Worm (Caenorhabditis elegans) whole organism, L4 larva: ENCODE measurements around the gene unc-2.

Experiments used
- D1046.2 ChIP-seq: fragments of 200-800 bp; sonication (Bioruptor generic); IDR thresholded peaks from 2 replicates; pipeline ENCODE4 v1.3.6; 2022; ENCODE audit warnings: missing genetic modification characterization, missing compliant biosample characterization
- F10B5.3 ChIP-seq: sonication (generic microtip); optimal IDR thresholded peaks from 2 replicates; lab custom pipeline; 2016; ENCODE audit warnings: mild to moderate bottlenecking, missing genetic modification characterization, missing compliant biosample characterization
- F26F4.8 ChIP-seq: fragments of 200-800 bp; sonication (Bioruptor generic); conservative IDR thresholded peaks from 2 replicates; pipeline ENCODE4 v1.3.6; 2022; ENCODE audit warnings: missing genetic modification characterization, missing compliant biosample characterization
- F37D6.2 ChIP-seq: sonication (generic microtip); optimal IDR thresholded peaks from 2 replicates; lab custom pipeline; 2016; ENCODE audit warnings: mild to moderate bottlenecking, missing genetic modification characterization, missing compliant biosample characterization
- F49E8.2 ChIP-seq: sonication (generic microtip); optimal IDR thresholded peaks from 2 replicates; lab custom pipeline; 2016; ENCODE audit warnings: missing compliant biosample characterization, mild to moderate bottlenecking, missing genetic modification characterization, borderline replicate concordance
- R02D3.7 ChIP-seq: fragments of 150-350 bp; sonication (generic microtip); optimal IDR thresholded peaks from 3 replicates; lab custom pipeline; 2014; ENCODE audit warnings: missing biosample characterization, missing genetic modification characterization
- T20F7.1 ChIP-seq: fragments of 200-800 bp; sonication (Bioruptor generic); optimal IDR thresholded peaks from 2 replicates; lab custom pipeline; 2018; ENCODE audit warnings: mild to moderate bottlenecking, missing genetic modification characterization, missing compliant biosample characterization
- T26A8.4 ChIP-seq: fragments of 200-800 bp; sonication (Bioruptor generic); IDR thresholded peaks from 2 replicates; pipeline ENCODE4 v1.3.6; 2022; ENCODE audit warnings: missing genetic modification characterization, missing compliant biosample characterization
- Y105C5A.15 ChIP-seq: fragments of 200-800 bp; sonication (Bioruptor generic); IDR thresholded peaks from 2 replicates; pipeline ENCODE4 v1.3.6; 2022; ENCODE audit warnings: missing genetic modification characterization, missing compliant biosample characterization
- Y75B8A.6 ChIP-seq: fragments of 200-800 bp; sonication (Bioruptor generic); IDR thresholded peaks from 2 replicates; pipeline ENCODE4 v1.3.6; 2022; ENCODE audit warnings: missing genetic modification reagents, missing genetic modification characterization, missing compliant biosample characterization
- ZK337.2 ChIP-seq: fragments of 200-800 bp; sonication (Bioruptor generic); IDR thresholded peaks from 2 replicates; pipeline ENCODE4 v1.3.6; 2022; ENCODE audit warnings: missing genetic modification reagents, missing genetic modification characterization, missing compliant biosample characterization
- ceh-20 ChIP-seq: fragments of 200-800 bp; sonication (Bioruptor generic); IDR thresholded peaks from 2 replicates; pipeline ENCODE4 v1.3.6; 2022; ENCODE audit warnings: missing genetic modification reagents, missing genetic modification characterization, missing compliant biosample characterization
- ceh-28 ChIP-seq: fragments of 150-350 bp; optimal IDR thresholded peaks from 2 replicates; lab custom pipeline; 2014; ENCODE audit warnings: missing biosample characterization, missing genetic modification reagents, missing genetic modification characterization
- ctbp-1 ChIP-seq: fragments of 200-800 bp; sonication (Bioruptor generic); IDR thresholded peaks from 2 replicates; pipeline ENCODE4 v1.3.6; 2022; ENCODE audit warnings: missing genetic modification reagents, missing genetic modification characterization, missing compliant biosample characterization
- daf-19 ChIP-seq: fragments of 200-800 bp; sonication (Bioruptor generic); conservative IDR thresholded peaks from 2 replicates; pipeline ENCODE4 v1.3.6; 2022; ENCODE audit warnings: missing genetic modification characterization, missing compliant biosample characterization
- dpl-1 ChIP-seq: fragments of 150-350 bp; optimal IDR thresholded peaks from 2 replicates; lab custom pipeline; 2014; ENCODE audit warnings: missing biosample characterization, missing genetic modification reagents, missing genetic modification characterization
- duxl-1 ChIP-seq: sonication (generic microtip); optimal IDR thresholded peaks from 2 replicates; lab custom pipeline; 2016; ENCODE audit warnings: mild to moderate bottlenecking, missing genetic modification characterization, moderate library complexity, missing compliant biosample characterization; ENCODE audit not compliant: poor library complexity
- fkh-10 ChIP-seq: fragments of 150-350 bp; optimal IDR thresholded peaks from 2 replicates; lab custom pipeline; 2014; ENCODE audit warnings: missing biosample characterization, missing genetic modification reagents, missing genetic modification characterization
- fos-1 ChIP-seq: fragments of 150-350 bp; optimal IDR thresholded peaks from 2 replicates; lab custom pipeline; 2014; ENCODE audit warnings: missing biosample characterization, missing genetic modification characterization
- hif-1 ChIP-seq, 2 experiments: sonication (generic microtip); optimal IDR thresholded peaks; 2 replicates each; lab custom pipeline; 2016 to 2017; ENCODE audit warnings: missing compliant biosample characterization in 2 of 2, missing genetic modification characterization in 2 of 2, missing genetic modification reagents in 2 of 2, missing genotype in 2 of 2, mild to moderate bottlenecking in 1 of 2
- lim-7 ChIP-seq: fragments of 200-800 bp; sonication (Bioruptor generic); IDR thresholded peaks from 2 replicates; pipeline ENCODE4 v1.3.6; 2022; ENCODE audit warnings: missing genetic modification characterization, missing compliant biosample characterization
- lin-1 ChIP-seq: fragments of 200-800 bp; sonication (Bioruptor generic); IDR thresholded peaks from 2 replicates; pipeline ENCODE4 v1.3.6; 2022; ENCODE audit warnings: missing genetic modification reagents, missing genetic modification characterization, missing compliant biosample characterization
- lin-13 ChIP-seq: fragments of 150-350 bp; optimal IDR thresholded peaks from 2 replicates; lab custom pipeline; 2014; ENCODE audit warnings: missing biosample characterization, missing genetic modification reagents, missing genetic modification characterization
- lin-29 ChIP-seq: fragments of 200-800 bp; sonication (Bioruptor generic); IDR thresholded peaks from 2 replicates; pipeline ENCODE4 v1.3.6; 2022; ENCODE audit warnings: missing genetic modification reagents, missing genetic modification characterization, missing compliant biosample characterization
- madf-5 ChIP-seq, 2 experiments: fragments of 200-800 bp; sonication (Bioruptor generic); IDR thresholded peaks; 2 replicates each; pipeline ENCODE4 v1.3.6; 2022; ENCODE audit warnings: missing compliant biosample characterization in 2 of 2, missing genetic modification characterization in 2 of 2
- madf-9 ChIP-seq: fragments of 200-800 bp; sonication (Bioruptor generic); conservative IDR thresholded peaks from 2 replicates; pipeline ENCODE4 v1.3.6; 2022; ENCODE audit warnings: missing genetic modification reagents, missing genetic modification characterization, missing compliant biosample characterization
- mdl-1 ChIP-seq, 2 experiments: fragments of 150-350 bp in 1 of 2; sonication (generic microtip) in 1 of 2; optimal IDR thresholded peaks; 2 replicates each; lab custom pipeline; 2014 to 2017; ENCODE audit warnings: missing biosample characterization in 2 of 2, missing genetic modification characterization in 2 of 2
- mdt-29 ChIP-seq: fragments of 200-800 bp; sonication (Bioruptor generic); IDR thresholded peaks from 2 replicates; pipeline ENCODE4 v1.3.6; 2022; ENCODE audit warnings: missing genetic modification reagents, missing genetic modification characterization, missing compliant biosample characterization
- mes-2 ChIP-seq: sonication (generic microtip); optimal IDR thresholded peaks from 2 replicates; lab custom pipeline; 2016; ENCODE audit warnings: missing genotype, mild to moderate bottlenecking, missing genetic modification characterization, missing compliant biosample characterization; ENCODE audit not compliant: poor library complexity, severe bottlenecking
- nhr-10 ChIP-seq: fragments of 150-350 bp; optimal IDR thresholded peaks from 2 replicates; lab custom pipeline; 2014; ENCODE audit warnings: missing biosample characterization, missing genetic modification characterization
- nhr-102 ChIP-seq: sonication (generic microtip); optimal IDR thresholded peaks from 2 replicates; lab custom pipeline; 2016; ENCODE audit warnings: mild to moderate bottlenecking, missing genetic modification characterization, moderate library complexity, missing compliant biosample characterization
- nhr-11 ChIP-seq: fragments of 150-350 bp; optimal IDR thresholded peaks from 2 replicates; lab custom pipeline; 2014; ENCODE audit warnings: missing biosample characterization, missing genetic modification characterization
- nhr-237 ChIP-seq: sonication (generic microtip); optimal IDR thresholded peaks from 2 replicates; lab custom pipeline; 2017; ENCODE audit warnings: missing biosample characterization, missing genetic modification characterization
- nhr-41 ChIP-seq: fragments of 200-800 bp; sonication (Bioruptor generic); IDR thresholded peaks from 2 replicates; pipeline ENCODE4 v1.3.6; 2022; ENCODE audit warnings: missing genetic modification reagents, missing genetic modification characterization, missing compliant biosample characterization
- nhr-42 ChIP-seq: fragments of 200-800 bp; sonication (Bioruptor generic); IDR thresholded peaks from 2 replicates; pipeline ENCODE4 v1.3.6; 2022; ENCODE audit warnings: missing genetic modification characterization, missing compliant biosample characterization
- nhr-48 ChIP-seq: sonication (generic microtip); optimal IDR thresholded peaks from 2 replicates; lab custom pipeline; 2016; ENCODE audit warnings: mild to moderate bottlenecking, missing genetic modification characterization, missing compliant biosample characterization
- nhr-77 ChIP-seq: fragments of 150-350 bp; optimal IDR thresholded peaks from 2 replicates; lab custom pipeline; 2014; ENCODE audit warnings: missing biosample characterization, missing genetic modification characterization
- php-3 ChIP-seq: fragments of 200-800 bp; sonication (Bioruptor generic); IDR thresholded peaks from 2 replicates; pipeline ENCODE4 v1.3.6; 2022; ENCODE audit warnings: missing genetic modification reagents, missing genetic modification characterization, missing compliant biosample characterization
- set-16 ChIP-seq: fragments of 200-800 bp; sonication (Bioruptor generic); IDR thresholded peaks from 2 replicates; pipeline ENCODE4 v1.3.6; 2022; ENCODE audit warnings: missing genetic modification reagents, missing genetic modification characterization, missing compliant biosample characterization
- skn-1 ChIP-seq: fragments of 150-350 bp; optimal IDR thresholded peaks from 2 replicates; lab custom pipeline; 2014; ENCODE audit warnings: missing biosample characterization, missing genetic modification characterization
- snpc-1.2 ChIP-seq: fragments of 200-800 bp; sonication (Bioruptor generic); IDR thresholded peaks from 2 replicates; pipeline ENCODE4 v1.3.6; 2022; ENCODE audit warnings: missing genetic modification reagents, missing genetic modification characterization, missing compliant biosample characterization
- snpc-4 ChIP-seq: fragments of 150-350 bp; optimal IDR thresholded peaks from 2 replicates; lab custom pipeline; 2014; ENCODE audit warnings: missing biosample characterization, missing genetic modification characterization
- spr-1 ChIP-seq: sonication (generic microtip); optimal IDR thresholded peaks from 2 replicates; lab custom pipeline; 2016; ENCODE audit warnings: mild to moderate bottlenecking, missing genetic modification characterization, missing compliant biosample characterization
- spr-3 ChIP-seq: fragments of 200-800 bp; sonication (Bioruptor generic); optimal IDR thresholded peaks from 2 replicates; lab custom pipeline; 2018; ENCODE audit warnings: mild to moderate bottlenecking, missing genetic modification characterization, missing compliant biosample characterization
- tag-97 ChIP-seq: fragments of 200-800 bp; sonication (Bioruptor generic); IDR thresholded peaks from 2 replicates; pipeline ENCODE4 v1.3.6; 2022; ENCODE audit warnings: missing genetic modification characterization, missing compliant biosample characterization
- tra-1 ChIP-seq: fragments of 200-800 bp; sonication (Bioruptor generic); IDR thresholded peaks from 2 replicates; pipeline ENCODE4 v1.3.6; 2022; ENCODE audit warnings: missing genetic modification reagents, missing genetic modification characterization, missing compliant biosample characterization
- unc-130 ChIP-seq: sonication (generic microtip); optimal IDR thresholded peaks from 2 replicates; lab custom pipeline; 2016; ENCODE audit warnings: missing genetic modification reagents, missing genetic modification characterization, missing compliant biosample characterization
- vab-7 ChIP-seq: fragments of 200-800 bp; sonication (Bioruptor generic); IDR thresholded peaks from 2 replicates; pipeline ENCODE4 v1.3.6; 2022; ENCODE audit warnings: missing genetic modification reagents, missing genetic modification characterization, missing compliant biosample characterization
- zag-1 ChIP-seq: fragments of 150-350 bp; optimal IDR thresholded peaks from 2 replicates; lab custom pipeline; 2014; ENCODE audit warnings: missing biosample characterization, missing genetic modification characterization
- zfp-2 ChIP-seq: sonication (generic microtip); optimal IDR thresholded peaks from 2 replicates; lab custom pipeline; 2016; ENCODE audit warnings: mild to moderate bottlenecking, missing genetic modification characterization, missing compliant biosample characterization
- zip-11 ChIP-seq: fragments of 200-800 bp; sonication (Bioruptor generic); IDR thresholded peaks from 2 replicates; pipeline ENCODE4 v1.3.6; 2022; ENCODE audit warnings: missing genetic modification characterization, missing compliant biosample characterization
- ztf-11 ChIP-seq: fragments of 150-350 bp; optimal IDR thresholded peaks from 2 replicates; lab custom pipeline; 2014; ENCODE audit warnings: missing biosample characterization, missing genetic modification characterization

The unc-2 gene

DNA sequence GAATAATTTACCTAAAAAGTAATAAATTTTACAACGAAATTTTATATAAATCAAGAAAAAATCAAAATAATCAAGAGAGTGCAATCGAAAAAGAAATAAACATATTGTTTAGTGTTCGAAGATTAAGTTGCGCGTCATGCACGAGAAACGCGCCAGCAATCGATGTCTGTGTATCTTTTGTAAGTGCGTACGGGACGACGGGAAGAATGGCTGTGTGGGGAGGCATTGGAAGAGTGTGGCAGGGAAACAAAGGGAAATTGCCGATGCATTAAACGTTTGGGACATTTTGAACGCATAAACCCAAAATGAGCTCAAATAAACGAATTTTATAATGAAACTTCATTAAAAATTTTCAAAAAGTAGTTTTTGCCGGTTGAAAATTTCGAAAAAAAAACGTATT lies 76.2 kb downstream of the unc-2 start, which contains the start of gene immt-1 (continued):
- TF ChIP-seq vab-7 (GFP tag; lab: Robert Waterston, UW) = no peak
- peak; percentile 16 for TF ChIP-seq nhr-48 (tag; lab: Kevin White, UChicago)
- no peak for TF ChIP-seq Y75B8A.6 (GFP tag; lab: Robert Waterston, UW)
- TF ChIP-seq hif-1 (tag; optimal IDR thresholded peaks at IDR 0.05; lab: Kevin White, UChicago) = peak in 1 of 2 experiments; percentile 67
- no peak for TF ChIP-seq lin-29 (GFP tag; lab: Robert Waterston, UW)
- peak; percentile 68 for TF ChIP-seq dpl-1 (GFP tag; lab: Kevin White, UChicago)
- peak; percentile 52 for TF ChIP-seq duxl-1
- TF ChIP-seq zfp-2 (tag; lab: Kevin White, UChicago) = no peak
- TF ChIP-seq F10B5.3 (tag; lab: Kevin White, UChicago) = no peak
- TF ChIP-seq ZK337.2 = no peak
- peak in 1 of 2 experiments; percentile 44 for TF ChIP-seq mdl-1 (tag; optimal IDR thresholded peaks at IDR 0.05; lab: Kevin White, UChicago)
- TF ChIP-seq F37D6.2 = peak; percentile 31
- 0 out of 4 replicates have a peak, but pooled peaks of 1 of the 2 experiments have one; percentile 24 for TF ChIP-seq madf-5 (GFP tag; IDR thresholded peaks at IDR 0.05; lab: Robert Waterston, UW)
- no peak for TF ChIP-seq unc-130 (GFP tag; lab: Kevin White, UChicago)
- peak; percentile 49 for TF ChIP-seq nhr-77 (tag; lab: Kevin White, UChicago)
- no peak for TF ChIP-seq php-3 (GFP tag; lab: Robert Waterston, UW)
- 0 out of 2 replicates have a peak, but pooled peaks have one; percentile 31 for TF ChIP-seq tra-1
- TF ChIP-seq ztf-11 (tag; lab: Kevin White, UChicago) = no peak
- no peak for TF ChIP-seq R02D3.7 (tag; lab: Kevin White, UChicago)
- TF ChIP-seq lim-7 = no peak
- TF ChIP-seq D1046.2 (GFP tag; lab: Robert Waterston, UW) = no peak
- TF ChIP-seq nhr-237 (tag; lab: Kevin White, UChicago) = no peak
- peak; percentile 44 for TF ChIP-seq fkh-10 (GFP tag; lab: Kevin White, UChicago)
- peak; percentile 51 for TF ChIP-seq T26A8.4 (GFP tag; lab: Robert Waterston, UW)
- TF ChIP-seq F26F4.8 (GFP tag; lab: Robert Waterston, UW) = no peak
- no peak for TF ChIP-seq set-16 (GFP tag; lab: Robert Waterston, UW)
- no peak for TF ChIP-seq spr-3 (GFP tag; lab: Kevin White, UChicago)
- peak; percentile 18 for TF ChIP-seq nhr-102 (tag; lab: Kevin White, UChicago)
- TF ChIP-seq mdt-29 (GFP tag; lab: Robert Waterston, UW) = no peak
- TF ChIP-seq nhr-42 (GFP tag; lab: Robert Waterston, UW) = no peak
- TF ChIP-seq lin-1 = no peak
- no peak for TF ChIP-seq ceh-20 (GFP tag; lab: Robert Waterston, UW)
- TF ChIP-seq nhr-11 (tag; lab: Kevin White, UChicago) = peak; percentile 68
- peak; percentile 82 for TF ChIP-seq lin-13 (GFP tag; lab: Kevin White, UChicago)
- no peak for TF ChIP-seq zip-11
- TF ChIP-seq nhr-10 (tag; lab: Kevin White, UChicago) = no peak
- no peak for TF ChIP-seq zag-1 (tag; lab: Kevin White, UChicago)
- peak; percentile 64 for TF ChIP-seq T20F7.1 (GFP tag; lab: Kevin White, UChicago)
- TF ChIP-seq skn-1 (tag; lab: Kevin White, UChicago) = no peak
- peak; percentile 89 for TF ChIP-seq mes-2
- no peak for TF ChIP-seq F49E8.2 (tag; lab: Kevin White, UChicago)
- no peak for TF ChIP-seq daf-19 (GFP tag; lab: Robert Waterston, UW)
- no peak for TF ChIP-seq Y105C5A.15 (GFP tag; lab: Robert Waterston, UW)
- peak; percentile 53; the same call in 1 of the 2 replicates for TF ChIP-seq ctbp-1 (GFP tag; lab: Robert Waterston, UW)
- no peak for TF ChIP-seq ceh-28 (tag; lab: Kevin White, UChicago)
- no peak for TF ChIP-seq snpc-4 (tag; lab: Kevin White, UChicago)
- TF ChIP-seq tag-97 (GFP tag; lab: Robert Waterston, UW) = no peak
- TF ChIP-seq madf-9 = peak; percentile 37; the same call in 1 of the 2 replicates
- TF ChIP-seq spr-1 (tag; lab: Kevin White, UChicago) = peak; percentile 31
- no peak for TF ChIP-seq fos-1
- no peak for TF ChIP-seq nhr-41 (GFP tag; lab: Robert Waterston, UW)
- no peak for TF ChIP-seq snpc-1.2 (GFP tag; lab: Robert Waterston, UW)
